Fruit fly (Drosophila melanogaster): ENCODE data around the gene CG15535.

Gene CG15535

dm6 chr3R:30455817-30456544, 32.3 kb upstream of the CG15535 start, which contains the start of gene aralar1 (continued):
- TF ChIP-seq Taf1 (GFP tag; IDR thresholded peaks at IDR 0.05) (no peak), CG11695 (GFP tag; IDR thresholded peaks at IDR 0.05) (no peak), mam (GFP tag; optimal IDR thresholded peaks at IDR 0.05) (no peak), CG3281 (GFP tag; optimal IDR thresholded peaks at IDR 0.05) (no peak), mld (GFP tag; IDR thresholded peaks at IDR 0.05; ENCODE audit: partially characterized antibody) (no peak), Fer2 (tag; optimal IDR thresholded peaks at IDR 0.05) (no peak), cas (GFP tag; IDR thresholded peaks at IDR 0.05) (no peak), CrebB (tag; optimal IDR thresholded peaks at IDR 0.05) (no peak), CG1603 (tag; optimal IDR thresholded peaks at IDR 0.05) (no peak), Fer1 (GFP tag; optimal IDR thresholded peaks at IDR 0.05) (no peak), dm (GFP tag; optimal IDR thresholded peaks at IDR 0.05) (no peak), phol (tag; optimal IDR thresholded peaks at IDR 0.05) (no peak)

- TF ChIP-seq CG11560 (tag; IDR thresholded peaks at IDR 0.05) (no peak), Oli (tag; optimal IDR thresholded peaks at IDR 0.05) (no peak), Mes4 (GFP tag; optimal IDR thresholded peaks at IDR 0.05) (no peak), CG2678 (tag; optimal IDR thresholded peaks at IDR 0.05) (no peak), CG18619 (GFP tag; optimal IDR thresholded peaks at IDR 0.05) (no peak), CG4820 (GFP tag; optimal IDR thresholded peaks at IDR 0.05) (no peak), ap (GFP tag; IDR thresholded peaks at IDR 0.05) (no peak), E2f1 (GFP tag; IDR thresholded peaks at IDR 0.05) (no peak), CG13894 (tag; optimal IDR thresholded peaks at IDR 0.05) (no peak), caup (GFP tag; optimal IDR thresholded peaks at IDR 0.05; ENCODE audit: severe bottlenecking) (no peak), HHEX (GFP tag; optimal IDR thresholded peaks at IDR 0.05) (no peak), en (GFP tag; optimal IDR thresholded peaks at IDR 0.05) (no peak), Adf1 (GFP tag; IDR thresholded peaks at IDR 0.05) (no peak), CG34224 (GFP tag; IDR thresholded peaks at IDR 0.05; ENCODE audit: partially characterized antibody) (0 out of 3 replicates have a peak, but pooled peaks have one; percentile 15), odd (GFP tag; optimal IDR thresholded peaks at IDR 0.05) (no peak), CG10267 (tag; optimal IDR thresholded peaks at IDR 0.05) (no peak), BtbVII (GFP tag; optimal IDR thresholded peaks at IDR 0.05) (no peak), CG9817 (tag; optimal IDR thresholded peaks at IDR 0.05) (no peak), CG15514 (GFP tag; optimal IDR thresholded peaks at IDR 0.05) (no peak), mam (GFP tag; optimal IDR thresholded peaks at IDR 0.05) (no peak), onecut (GFP tag; IDR thresholded peaks at IDR 0.05) (no peak), Ada2b (GFP tag; IDR thresholded peaks at IDR 0.05) (no peak), p53 (GFP tag; optimal IDR thresholded peaks at IDR 0.05) (no peak), cwo (GFP tag; optimal IDR thresholded peaks at IDR 0.05) (peak; percentile 94), mirr (GFP tag; optimal IDR thresholded peaks at IDR 0.05) (no peak), Elba2 (GFP tag; optimal IDR thresholded peaks at IDR 0.05) (no peak), crc (GFP tag; optimal IDR thresholded peaks at IDR 0.05) (no peak), nmo (GFP tag; optimal IDR thresholded peaks at IDR 0.05) (no peak), sd (tag; optimal IDR thresholded peaks at IDR 0.05) (peak; percentile 53), pb (GFP tag; optimal IDR thresholded peaks at IDR 0.05) (no peak), sob (GFP tag; IDR thresholded peaks at IDR 0.05) (no peak), CG30431 (GFP tag; optimal IDR thresholded peaks at IDR 0.05) (no peak), CG7745 (tag; optimal IDR thresholded peaks at IDR 0.05) (no peak), jing (GFP tag; optimal IDR thresholded peaks at IDR 0.05) (no peak), cato (GFP tag; optimal IDR thresholded peaks at IDR 0.05; ENCODE audit: borderline replicate concordance) (no peak), CG6854 (GFP tag; optimal IDR thresholded peaks at IDR 0.05) (no peak), MBD-R2 (GFP tag; IDR thresholded peaks at IDR 0.05) (no peak), CG5245 (GFP tag; optimal IDR thresholded peaks at IDR 0.05) (no peak)
Measured at dm6 chr3R:30454442-30454841, 30.7 kb upstream of the CG15535 start.

All from whole organism, embryonic.